Fruit fly (Drosophila melanogaster): ENCODE results near the gene CG31752.

dm6 chr2L:18884783-18885182 lies 43.7 kb upstream of the CG31752 start:
- TF ChIP-seq achi (GFP tag; optimal IDR thresholded peaks at IDR 0.05) (no peak), Hr38 (GFP tag; optimal IDR thresholded peaks at IDR 0.05) (no peak), CG11902 (GFP tag; optimal IDR thresholded peaks at IDR 0.05) (no peak)

Measured in whole organism, prepupa.